Fruit fly (Drosophila melanogaster): ENCODE results near the gene GstD11.

Gene GstD11

DNA sequence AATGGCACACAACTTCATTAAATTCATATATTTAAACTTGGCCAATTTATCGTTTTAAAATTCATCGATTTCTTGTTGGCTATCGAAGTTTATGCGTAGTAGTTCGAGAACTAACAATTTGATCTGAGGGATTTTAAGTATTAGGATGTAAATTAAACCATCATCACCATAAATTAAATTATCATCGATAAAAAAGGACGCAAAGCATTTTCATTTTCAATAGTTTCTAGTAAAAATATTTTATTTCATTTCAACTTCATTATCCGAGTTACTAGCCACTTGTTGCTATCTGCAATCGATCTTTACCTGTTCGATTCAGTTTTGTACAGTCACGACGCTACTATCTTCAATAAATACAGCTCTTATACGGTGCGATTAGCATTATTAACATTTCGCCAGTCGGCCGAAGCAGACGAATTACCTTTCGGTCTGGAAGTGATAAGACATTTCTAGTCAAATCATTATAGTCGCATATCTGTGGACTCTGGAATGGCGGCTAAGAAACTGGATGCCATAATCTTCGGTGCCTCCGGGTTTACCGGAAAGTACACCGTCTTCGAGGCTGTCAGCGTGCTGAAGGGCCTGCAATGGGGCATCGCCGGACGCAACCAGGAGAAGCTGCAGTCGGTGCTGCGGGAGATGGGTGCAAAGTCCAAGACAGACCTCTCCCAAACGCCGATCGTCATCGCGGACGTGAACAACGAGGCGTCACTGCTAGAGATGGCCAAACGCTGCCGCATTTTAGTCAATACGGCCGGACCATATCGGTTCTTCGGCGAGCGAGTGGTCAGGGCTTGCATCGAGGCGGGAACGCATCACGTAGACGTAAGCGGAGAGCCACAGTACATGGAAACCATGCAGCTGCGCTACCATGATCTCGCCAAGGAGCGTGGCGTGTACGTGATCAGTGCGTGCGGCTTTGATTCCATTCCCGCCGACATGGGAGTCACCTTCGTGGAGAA, 23.4 kb downstream of the GstD11 start, which contains the start of gene CG5167:
Gene CG5167 (plus strand): TSS at position 298 of the 962 bp plus-strand sequence.
- TF ChIP-seq esn (GFP tag; optimal IDR thresholded peaks at IDR 0.05), result peak; percentile 63
- no peak for TF ChIP-seq CG8319 (GFP tag; optimal IDR thresholded peaks at IDR 0.05)
- TF ChIP-seq Ets96B (tag; optimal IDR thresholded peaks at IDR 0.05), result peak; percentile 25
- TF ChIP-seq svp (GFP tag), result peak; percentile 69
- TF ChIP-seq CG31627 (GFP tag; optimal IDR thresholded peaks at IDR 0.05), result peak; percentile 26
- no peak for TF ChIP-seq CG32006 (GFP tag; optimal IDR thresholded peaks at IDR 0.05)
- peak; percentile 21 for TF ChIP-seq Eip93F (GFP tag; optimal IDR thresholded peaks at IDR 0.05)
- peak; percentile 42; the same call in 1 of the 2 replicates for TF ChIP-seq CG15336 (GFP tag; IDR thresholded peaks at IDR 0.05)
- TF ChIP-seq fd59A (GFP tag; optimal IDR thresholded peaks at IDR 0.05), result no peak
- TF ChIP-seq CG3032 (tag; optimal IDR thresholded peaks at IDR 0.05), result peak; percentile 7
- TF ChIP-seq CG10669 (GFP tag; optimal IDR thresholded peaks at IDR 0.05), result no peak
- no peak for TF ChIP-seq CG7368 (GFP tag; optimal IDR thresholded peaks at IDR 0.05)
- TF ChIP-seq spab (GFP tag; optimal IDR thresholded peaks at IDR 0.05), result peak; percentile 54
- peak; percentile 43 for TF ChIP-seq CG3919 (GFP tag; optimal IDR thresholded peaks at IDR 0.05)
- peak; percentile 61 for TF ChIP-seq CG1621 (tag; optimal IDR thresholded peaks at IDR 0.05)
- TF ChIP-seq ss (GFP tag; optimal IDR thresholded peaks at IDR 0.05), result peak; percentile 84 to 89
- peak; percentile 41 to 50 for TF ChIP-seq salr (GFP tag; optimal IDR thresholded peaks at IDR 0.05)
- TF ChIP-seq Ets21C (GFP tag; optimal IDR thresholded peaks at IDR 0.05), result no peak
- no peak for TF ChIP-seq Hr38 (GFP tag; optimal IDR thresholded peaks at IDR 0.05)
- TF ChIP-seq CG11762 (GFP tag; optimal IDR thresholded peaks at IDR 0.05; ENCODE audit: insufficient read depth), result peak; percentile 50
- peak; percentile 16 for TF ChIP-seq vri (GFP tag; optimal IDR thresholded peaks at IDR 0.05)
- no peak for TF ChIP-seq CG10631 (GFP tag; optimal IDR thresholded peaks at IDR 0.05)
- TF ChIP-seq CG9139 (GFP tag; optimal IDR thresholded peaks at IDR 0.05), result peak; percentile 87
- peak; percentile 1 for TF ChIP-seq Hr4 (GFP tag; optimal IDR thresholded peaks at IDR 0.05)
- peak; percentile 8 for TF ChIP-seq cyc (GFP tag; optimal IDR thresholded peaks at IDR 0.05)
- TF ChIP-seq fd85E (GFP tag; optimal IDR thresholded peaks at IDR 0.05), result no peak
- TF ChIP-seq Eip78C (GFP tag), result peak; percentile 87
- TF ChIP-seq CG6808 (GFP tag; optimal IDR thresholded peaks at IDR 0.05), result peak; percentile 76
- peak; percentile 70 for TF ChIP-seq eg (GFP tag; IDR thresholded peaks at IDR 0.05)
- no peak for TF ChIP-seq Smox (GFP tag; optimal IDR thresholded peaks at IDR 0.05)
- TF ChIP-seq Sox102F (GFP tag; optimal IDR thresholded peaks at IDR 0.05), result peak; percentile 46
- TF ChIP-seq Gug (GFP tag; IDR thresholded peaks at IDR 0.05), result no peak; the same call in 1 of the 2 replicates
- no peak for TF ChIP-seq CG6792 (GFP tag; optimal IDR thresholded peaks at IDR 0.05)
- TF ChIP-seq CG6854 (GFP tag; optimal IDR thresholded peaks at IDR 0.05), result peak; percentile 59
- peak; percentile 15; the same call in 1 of the 3 replicates for TF ChIP-seq CG6163 (GFP tag; IDR thresholded peaks at IDR 0.05)
- TF ChIP-seq net (GFP tag; optimal IDR thresholded peaks at IDR 0.05), result peak; percentile 76
- TF ChIP-seq fkh (GFP tag; optimal IDR thresholded peaks at IDR 0.05), result peak; percentile 25
- TF ChIP-seq Lpt (GFP tag; optimal IDR thresholded peaks at IDR 0.05), result peak; percentile 9
- no peak for TF ChIP-seq acj6 (GFP tag; optimal IDR thresholded peaks at IDR 0.05)
- TF ChIP-seq CG8632 (GFP tag; optimal IDR thresholded peaks at IDR 0.05), result peak; percentile 20
- TF ChIP-seq CG34406 (GFP tag; optimal IDR thresholded peaks at IDR 0.05), result peak; percentile 36
- no peak for TF ChIP-seq CG4318 (GFP tag; optimal IDR thresholded peaks at IDR 0.05)
- TF ChIP-seq lz (GFP tag; optimal IDR thresholded peaks at IDR 0.05), result peak; percentile 58
- TF ChIP-seq Hr39 (GFP tag; optimal IDR thresholded peaks at IDR 0.05), result peak; percentile 28
- TF ChIP-seq achi (GFP tag; optimal IDR thresholded peaks at IDR 0.05), result peak; percentile 32
- TF ChIP-seq CG6276 (GFP tag; optimal IDR thresholded peaks at IDR 0.05), result peak; percentile 92
- peak; percentile 19 for TF ChIP-seq Sox14 (GFP tag; optimal IDR thresholded peaks at IDR 0.05)
- TF ChIP-seq CG16779 (tag; optimal IDR thresholded peaks at IDR 0.05), result peak; percentile 87
- no peak for TF ChIP-seq Sox15 (GFP tag; optimal IDR thresholded peaks at IDR 0.05)
- TF ChIP-seq pdm3 (GFP tag; optimal IDR thresholded peaks at IDR 0.05), result no peak

Data from whole organism, prepupa.